Worm (Caenorhabditis elegans) whole organism, L2 larva: ENCODE results near the gene fipr-4.

ENCODE experiments used
- C34F6.9 ChIP-seq: fragments of 150-350 bp; optimal IDR thresholded peaks from 2 replicates; lab custom pipeline; 2014; ENCODE audit warnings: missing biosample characterization, missing genetic modification characterization
- F13H6.1 ChIP-seq: sonication (generic microtip); optimal IDR thresholded peaks from 2 replicates; lab custom pipeline; 2016; ENCODE audit warnings: missing genetic modification characterization, missing compliant biosample characterization
- R02D3.7 ChIP-seq: fragments of 150-350 bp; optimal IDR thresholded peaks from 2 replicates; lab custom pipeline; 2014; ENCODE audit warnings: missing biosample characterization, missing genetic modification characterization
- Y55F3AM.14 ChIP-seq: fragments of 200-800 bp; sonication (Bioruptor generic); optimal IDR thresholded peaks from 2 replicates; lab custom pipeline; 2018; ENCODE audit warnings: mild to moderate bottlenecking, missing genetic modification characterization, missing compliant biosample characterization
- ZK546.5 ChIP-seq: sonication (generic microtip); optimal IDR thresholded peaks from 2 replicates; lab custom pipeline; 2017; ENCODE audit warnings: missing biosample characterization, missing genetic modification characterization
- alr-1 ChIP-seq: fragments of 150-350 bp; optimal IDR thresholded peaks from 2 replicates; lab custom pipeline; 2014; ENCODE audit warnings: missing biosample characterization, missing genetic modification characterization
- aly-2 ChIP-seq: fragments of 150-350 bp; optimal IDR thresholded peaks from 2 replicates; lab custom pipeline; 2014; ENCODE audit warnings: missing biosample characterization, missing genetic modification characterization
- ama-1 ChIP-seq: fragments of 150-350 bp; optimal IDR thresholded peaks from 2 replicates; lab custom pipeline; 2018; ENCODE audit warnings: inconsistent platforms
- blmp-1 ChIP-seq: sonication (generic microtip); optimal IDR thresholded peaks from 2 replicates; lab custom pipeline; 2017; ENCODE audit warnings: missing genetic modification characterization, mild to moderate bottlenecking, missing compliant biosample characterization, antibody characterized with exemption, moderate library complexity; ENCODE audit not compliant: insufficient read depth
- ceh-16 ChIP-seq: fragments of 150-350 bp; optimal IDR thresholded peaks from 2 replicates; lab custom pipeline; 2014; ENCODE audit warnings: missing biosample characterization, missing genetic modification characterization
- ceh-82 ChIP-seq: fragments of 150-350 bp; optimal IDR thresholded peaks from 2 replicates; lab custom pipeline; 2014; ENCODE audit warnings: missing biosample characterization, missing genetic modification characterization
- crh-2 ChIP-seq: sonication (generic microtip); optimal IDR thresholded peaks from 2 replicates; lab custom pipeline; 2017; ENCODE audit warnings: missing biosample characterization, missing genetic modification characterization
- dmd-4 ChIP-seq: sonication (generic microtip); optimal IDR thresholded peaks from 2 replicates; lab custom pipeline; 2017; ENCODE audit warnings: missing biosample characterization, missing genetic modification characterization
- elt-3 ChIP-seq: sonication (generic microtip); optimal IDR thresholded peaks from 2 replicates; lab custom pipeline; 2017; ENCODE audit warnings: missing biosample characterization, missing genetic modification characterization
- fos-1 ChIP-seq: fragments of 150-350 bp; optimal IDR thresholded peaks from 2 replicates; lab custom pipeline; 2014; ENCODE audit warnings: missing biosample characterization, missing genetic modification characterization
- gmeb-1 ChIP-seq: fragments of 150-350 bp; optimal IDR thresholded peaks from 2 replicates; lab custom pipeline; 2014; ENCODE audit warnings: missing biosample characterization, missing genetic modification characterization
- lin-11 ChIP-seq: fragments of 150-350 bp; sonication (generic microtip); optimal IDR thresholded peaks from 2 replicates; lab custom pipeline; 2014; ENCODE audit warnings: missing biosample characterization, missing genetic modification characterization, inconsistent platforms, mixed read lengths
- lin-13 ChIP-seq: fragments of 150-350 bp; optimal IDR thresholded peaks from 2 replicates; lab custom pipeline; 2014; ENCODE audit warnings: missing biosample characterization, missing genetic modification reagents, missing genetic modification characterization
- lin-39 ChIP-seq: fragments of 150-350 bp; optimal IDR thresholded peaks from 2 replicates; lab custom pipeline; 2014; ENCODE audit warnings: missing biosample characterization, missing genetic modification reagents, missing genetic modification characterization
- lsy-2 ChIP-seq, 2 experiments: fragments of 150-350 bp in 1 of 2; sonication (generic microtip) in 1 of 2; optimal IDR thresholded peaks; 2 replicates each; lab custom pipeline; 2014 to 2017; ENCODE audit warnings: missing biosample characterization in 2 of 2, missing genetic modification characterization in 2 of 2
- mab-5 ChIP-seq: fragments of 150-350 bp; optimal IDR thresholded peaks from 2 replicates; lab custom pipeline; 2014; ENCODE audit warnings: missing biosample characterization, missing genetic modification characterization
- mbf-1 ChIP-seq: sonication (generic microtip); optimal IDR thresholded peaks from 2 replicates; lab custom pipeline; 2017; ENCODE audit warnings: missing biosample characterization, missing genetic modification characterization
- mdl-1 ChIP-seq, 2 experiments: fragments of 150-350 bp in 1 of 2; sonication (generic microtip) in 1 of 2; optimal IDR thresholded peaks; 2 replicates each; lab custom pipeline; 2017; ENCODE audit warnings: missing biosample characterization in 2 of 2, missing genetic modification characterization in 2 of 2
- nhr-10 ChIP-seq: sonication (generic microtip); optimal IDR thresholded peaks from 2 replicates; lab custom pipeline; 2017; ENCODE audit warnings: missing biosample characterization, missing genetic modification characterization
- nhr-11 ChIP-seq: fragments of 150-350 bp; optimal IDR thresholded peaks from 2 replicates; lab custom pipeline; 2014; ENCODE audit warnings: missing biosample characterization, missing genetic modification characterization
- nhr-21 ChIP-seq: fragments of 150-350 bp; optimal IDR thresholded peaks from 2 replicates; lab custom pipeline; 2014; ENCODE audit warnings: missing biosample characterization, missing genetic modification characterization
- nhr-237 ChIP-seq: fragments of 150-350 bp; optimal IDR thresholded peaks from 2 replicates; lab custom pipeline; 2014; ENCODE audit warnings: missing biosample characterization, missing genetic modification characterization
- nhr-25 ChIP-seq: fragments of 150-350 bp; sonication (generic microtip); optimal IDR thresholded peaks from 3 replicates; lab custom pipeline; 2014; ENCODE audit warnings: missing biosample characterization, missing genetic modification characterization
- nhr-6 ChIP-seq: fragments of 150-350 bp; optimal IDR thresholded peaks from 2 replicates; lab custom pipeline; 2014; ENCODE audit warnings: missing biosample characterization, missing genetic modification characterization
- nhr-77 ChIP-seq: fragments of 150-350 bp; optimal IDR thresholded peaks from 2 replicates; lab custom pipeline; 2014; ENCODE audit warnings: missing biosample characterization, missing genetic modification characterization
- peb-1 ChIP-seq: fragments of 150-350 bp; optimal IDR thresholded peaks from 2 replicates; lab custom pipeline; 2014; ENCODE audit warnings: missing biosample characterization, missing genetic modification characterization
- skn-1 ChIP-seq: sonication (generic microtip); optimal IDR thresholded peaks from 2 replicates; lab custom pipeline; 2017; ENCODE audit warnings: missing biosample characterization, missing genetic modification characterization
- sma-9 ChIP-seq, 2 experiments: fragments of 150-350 bp in 1 of 2; sonication (generic microtip) in 1 of 2; optimal IDR thresholded peaks; 2 replicates each; lab custom pipeline; 2014 to 2016; ENCODE audit warnings: missing genetic modification characterization in 2 of 2, mild to moderate bottlenecking in 1 of 2, missing biosample characterization in 1 of 2, missing compliant biosample characterization in 1 of 2, missing genetic modification reagents in 1 of 2, moderate library complexity in 1 of 2
- snpc-4 ChIP-seq: fragments of 150-350 bp; optimal IDR thresholded peaks from 2 replicates; lab custom pipeline; 2014; ENCODE audit warnings: missing biosample characterization, missing genetic modification characterization
- unc-39 ChIP-seq: fragments of 150-350 bp; optimal IDR thresholded peaks from 2 replicates; lab custom pipeline; 2014; ENCODE audit warnings: missing biosample characterization, missing genetic modification characterization
- unc-55 ChIP-seq: fragments of 150-350 bp; sonication (generic microtip); optimal IDR thresholded peaks from 3 replicates; lab custom pipeline; 2014; ENCODE audit warnings: missing biosample characterization, missing genetic modification reagents, missing genetic modification characterization
- zag-1 ChIP-seq: fragments of 150-350 bp; optimal IDR thresholded peaks from 2 replicates; lab custom pipeline; 2014; ENCODE audit warnings: missing biosample characterization, missing genetic modification characterization
- ztf-1 ChIP-seq: fragments of 200-800 bp; sonication (Bioruptor generic); conservative IDR thresholded peaks from 2 replicates; pipeline ENCODE4 v1.3.6; 2022; ENCODE audit warnings: missing genetic modification characterization, missing compliant biosample characterization
- ztf-11 ChIP-seq: sonication (generic microtip); optimal IDR thresholded peaks from 2 replicates; lab custom pipeline; 2017; ENCODE audit warnings: missing biosample characterization, missing genetic modification characterization

fipr-4 gene

DNA sequence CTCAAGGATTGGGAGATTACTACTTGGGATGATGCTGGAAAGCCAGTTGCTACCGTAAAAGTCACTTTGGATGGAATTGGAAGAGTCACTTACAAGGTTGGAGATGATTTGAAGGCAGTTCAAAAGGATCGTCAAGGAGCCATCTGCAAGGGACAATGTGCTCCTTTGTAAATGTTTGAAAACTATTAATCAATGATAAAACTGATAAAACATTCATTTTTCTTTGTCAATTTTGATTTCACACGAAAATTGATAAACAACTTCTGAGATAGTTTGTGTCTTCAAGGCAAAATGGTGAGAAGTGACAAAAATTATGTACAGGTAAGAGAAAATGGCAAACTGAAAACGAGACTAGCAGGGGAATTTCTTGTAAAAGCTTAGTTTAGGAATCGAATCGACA lies 25.9 kb downstream of the fipr-4 start:
- no peak for TF ChIP-seq unc-55
- no peak for TF ChIP-seq F13H6.1 (tag; lab: Kevin White, UChicago)

DNA sequence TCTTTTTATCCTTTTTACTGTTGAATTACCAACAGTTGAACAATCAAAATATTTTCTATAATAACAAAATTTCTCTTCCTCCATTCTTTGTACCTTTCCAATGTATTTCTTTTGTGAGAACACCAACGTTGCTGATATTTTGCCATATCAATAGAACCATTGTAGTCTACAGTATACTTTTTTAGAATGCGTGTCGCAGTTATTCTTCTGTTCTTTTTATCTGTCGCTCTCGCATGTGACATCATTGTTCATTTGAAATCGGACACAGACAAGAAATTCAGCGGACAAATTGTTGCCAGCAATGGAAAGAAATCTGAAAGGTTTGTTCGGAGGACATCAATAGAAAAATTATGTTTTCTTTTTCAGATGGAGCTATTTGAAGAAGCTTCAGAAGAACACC lies 26.3 kb downstream of the fipr-4 start, which contains the start of gene ZK856.7:
Gene ZK856.7 (plus strand): TSS at position 186 of the 400 bp plus-strand sequence.
- TF ChIP-seq lsy-2 (tag; optimal IDR thresholded peaks at IDR 0.05; lab: Kevin White, UChicago): peak in 1 of 2 experiments; percentile 11
- TF ChIP-seq crh-2 (tag; lab: Kevin White, UChicago): peak; percentile 37
- no peak for TF ChIP-seq aly-2
- peak; percentile 25 for TF ChIP-seq nhr-25 (tag; lab: Kevin White, UChicago)
- TF ChIP-seq, all 48 proteins: peak for 3

DNA sequence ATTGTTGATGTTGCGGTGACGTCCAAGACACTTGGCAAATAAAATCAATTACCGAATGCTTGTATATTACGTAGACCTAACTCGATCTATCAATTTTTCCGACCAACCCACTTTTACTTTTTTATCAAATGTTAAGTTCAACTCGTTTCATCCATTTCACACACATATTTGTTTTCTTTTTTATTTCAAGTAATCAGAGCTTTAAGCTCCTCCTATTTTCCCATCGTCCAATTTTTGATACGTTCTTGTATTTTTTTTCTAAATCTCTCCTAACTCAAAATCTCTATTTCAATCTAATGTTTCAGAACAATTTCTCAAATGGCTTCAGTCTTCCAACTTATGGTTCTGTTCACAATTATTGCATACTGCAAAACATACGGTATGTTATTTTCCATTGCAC lies 29.9 kb downstream of the fipr-4 start, which contains the start of gene ZK856.6:
Gene ZK856.6 (plus strand): TSS at position 301 of the 400 bp plus-strand sequence.
- TF ChIP-seq unc-55 (no peak), nhr-6 (no peak), ceh-82 (tag; lab: Kevin White, UChicago) (no peak), nhr-10 (tag; lab: Kevin White, UChicago) (no peak), dmd-4 (tag; lab: Kevin White, UChicago) (no peak), F13H6.1 (tag; lab: Kevin White, UChicago) (no peak), R02D3.7 (tag; lab: Kevin White, UChicago) (no peak), C34F6.9 (tag; lab: Kevin White, UChicago) (no peak), lin-39 (no peak), nhr-21 (tag; lab: Kevin White, UChicago) (no peak), mbf-1 (no peak)

DNA sequence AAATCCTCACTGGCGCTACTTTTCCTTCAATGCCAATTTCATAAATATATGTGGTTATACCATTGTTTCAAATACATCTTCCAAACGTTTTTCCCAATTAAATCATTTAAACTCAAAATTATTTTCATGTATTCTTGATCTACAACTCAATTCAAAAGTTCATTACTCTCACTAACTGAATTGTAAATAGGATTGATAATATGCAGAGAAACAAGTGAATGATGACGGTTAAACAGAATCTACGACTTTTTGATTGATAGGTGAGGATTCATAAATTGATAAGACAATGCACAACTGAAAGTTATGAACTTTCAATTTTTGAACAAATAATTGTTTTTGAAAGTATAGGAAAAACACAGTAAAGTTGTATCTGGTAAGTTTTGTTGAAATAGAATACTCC lies 37.0 kb downstream of the fipr-4 start:
- peak; percentile 35 for TF ChIP-seq fos-1
- no peak for TF ChIP-seq lin-11

DNA sequence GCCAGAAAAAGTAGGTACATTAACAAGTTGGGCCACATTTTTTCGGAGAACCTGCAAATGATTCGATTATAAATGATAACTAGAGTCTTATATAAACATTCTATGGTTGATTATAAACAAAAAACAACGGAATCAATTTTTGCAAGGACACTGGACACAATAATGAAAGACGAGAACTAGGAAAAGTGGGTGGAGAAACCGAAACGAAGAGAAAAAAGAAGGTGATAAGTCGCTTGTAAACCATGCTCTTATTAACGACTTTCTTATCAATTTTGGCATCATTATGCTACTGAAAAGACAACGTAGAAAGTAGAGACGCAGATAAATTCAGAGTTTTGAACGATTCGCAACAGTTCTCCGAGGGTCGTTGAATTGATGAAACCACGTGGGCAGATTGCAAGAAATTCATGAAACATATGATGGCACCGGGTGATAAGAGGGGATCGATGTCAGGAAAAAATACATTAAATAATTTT lies 38.1 kb downstream of the fipr-4 start, which contains the start of gene ZK856.5:
Gene ZK856.5 (minus strand): TSS at position 51 of the 476 bp plus-strand sequence.
- no peak for TF ChIP-seq ama-1 (lab: Kevin White, UChicago)
- no peak for TF ChIP-seq zag-1 (tag; lab: Kevin White, UChicago)
- TF ChIP-seq aly-2: no peak
- no peak for TF ChIP-seq F13H6.1 (tag; lab: Kevin White, UChicago)
- no peak for TF ChIP-seq blmp-1 (tag; lab: Kevin White, UChicago)
- no peak for TF ChIP-seq unc-55
- TF ChIP-seq ceh-82 (tag; lab: Kevin White, UChicago): no peak
- no peak for TF ChIP-seq unc-39 (tag; lab: Kevin White, UChicago)
- TF ChIP-seq C34F6.9 (tag; lab: Kevin White, UChicago): no peak
- no peak for TF ChIP-seq gmeb-1 (tag; lab: Kevin White, UChicago)
- no peak for TF ChIP-seq mab-5 (tag; lab: Kevin White, UChicago)
- TF ChIP-seq crh-2 (tag; lab: Kevin White, UChicago): peak; percentile 61
- no peak for TF ChIP-seq Y55F3AM.14
- no peak for TF ChIP-seq ztf-1
- no peak for TF ChIP-seq alr-1 (tag; lab: Kevin White, UChicago)
- TF ChIP-seq ceh-16 (tag; lab: Kevin White, UChicago): no peak
- TF ChIP-seq nhr-77 (tag; lab: Kevin White, UChicago): no peak
- TF ChIP-seq nhr-10 (tag; lab: Kevin White, UChicago): no peak
- TF ChIP-seq nhr-237: no peak
- no peak for TF ChIP-seq lin-13 (GFP tag; lab: Kevin White, UChicago)
- no peak for TF ChIP-seq R02D3.7 (tag; lab: Kevin White, UChicago)
- no peak for TF ChIP-seq snpc-4
- TF ChIP-seq elt-3 (tag; lab: Kevin White, UChicago): no peak
- no peak for TF ChIP-seq peb-1 (tag; lab: Kevin White, UChicago)
- no peak for TF ChIP-seq nhr-21 (tag; lab: Kevin White, UChicago)
- TF ChIP-seq nhr-11 (tag; lab: Kevin White, UChicago): no peak
- TF ChIP-seq ztf-11 (tag; lab: Kevin White, UChicago): no peak
- TF ChIP-seq lin-39: no peak
- no peak for TF ChIP-seq lsy-2 (tag; optimal IDR thresholded peaks at IDR 0.05; lab: Kevin White, UChicago)
- TF ChIP-seq mdl-1 (tag; optimal IDR thresholded peaks at IDR 0.05; lab: Kevin White, UChicago): peak in 1 of 2 experiments; percentile 36
- no peak for TF ChIP-seq ZK546.5
- peak; percentile 68 for TF ChIP-seq sma-9 (GFP tag; optimal IDR thresholded peaks at IDR 0.05; lab: Kevin White, UChicago)
- no peak for TF ChIP-seq sma-9 (tag; optimal IDR thresholded peaks at IDR 0.05; lab: Kevin White, UChicago)
- TF ChIP-seq fos-1: peak; percentile 71
- TF ChIP-seq skn-1 (tag; lab: Kevin White, UChicago): no peak
